Fruit fly (Drosophila melanogaster): ENCODE measurements around the gene msps.

dm6 chr3R:16046030-16046429, 4.6 kb upstream of the msps start, which contains the start of gene Jhbp5:
- TF ChIP-seq ttk (optimal IDR thresholded peaks at IDR 0.05) (no peak), insv (optimal IDR thresholded peaks at IDR 0.05) (no peak), h (optimal IDR thresholded peaks at IDR 0.05) (no peak), psq (optimal IDR thresholded peaks at IDR 0.05) (no peak), Myc (optimal IDR thresholded peaks at IDR 0.05) (no peak)

Data from Kc167 (cell line).